Fruit fly (Drosophila melanogaster): ENCODE results near the gene Naa60.

The Naa60 gene

dm6 chr3L:9726707-9727106 is at the start of gene Naa60 (continued):
- TF ChIP-seq bbx (GFP tag; IDR thresholded peaks at IDR 0.05; ENCODE audit: partially characterized antibody), result peak; percentile 90
- peak; percentile 91 for TF ChIP-seq Scr (GFP tag; IDR thresholded peaks at IDR 0.05; ENCODE audit: partially characterized antibody)
- peak; percentile 63 for TF ChIP-seq YL-1 (GFP tag; optimal IDR thresholded peaks at IDR 0.05)
- TF ChIP-seq abd-A (tag; optimal IDR thresholded peaks at IDR 0.05), result no peak
- TF ChIP-seq hb (GFP tag; IDR thresholded peaks at IDR 0.05; ENCODE audit: partially characterized antibody), result peak; percentile 70; the same call in 2 of the 3 replicates
- TF ChIP-seq kah (GFP tag; optimal IDR thresholded peaks at IDR 0.05), result peak; percentile 94
- peak; percentile 70 for TF ChIP-seq MESR4 (GFP tag; optimal IDR thresholded peaks at IDR 0.05)
- TF ChIP-seq danr (GFP tag; IDR thresholded peaks at IDR 0.05), result no peak
- peak; percentile 93 for TF ChIP-seq Dll (GFP tag; IDR thresholded peaks at IDR 0.05; ENCODE audit: partially characterized antibody)
- peak; percentile 20 for TF ChIP-seq Fer1 (GFP tag; optimal IDR thresholded peaks at IDR 0.05)
- no peak for TF ChIP-seq tgo (GFP tag; IDR thresholded peaks at IDR 0.05)
- no peak for TF ChIP-seq CG3838 (GFP tag; optimal IDR thresholded peaks at IDR 0.05)
- TF ChIP-seq so (GFP tag; IDR thresholded peaks at IDR 0.05), result no peak
- TF ChIP-seq hbn (GFP tag; IDR thresholded peaks at IDR 0.05; ENCODE audit: partially characterized antibody), result peak; percentile 90
- TF ChIP-seq Lhr (GFP tag; optimal IDR thresholded peaks at IDR 0.05), result no peak
- TF ChIP-seq CG9932 (GFP tag; IDR thresholded peaks at IDR 0.05), result peak; percentile 51; the same call in 1 of the 2 replicates
- peak; percentile 85 for TF ChIP-seq MBD-R2 (GFP tag; IDR thresholded peaks at IDR 0.05)
- peak; percentile 36 for TF ChIP-seq zen (tag; optimal IDR thresholded peaks at IDR 0.05)
- TF ChIP-seq nmo (GFP tag; optimal IDR thresholded peaks at IDR 0.05), result peak; percentile 39
- peak; percentile 27 for TF ChIP-seq lilli (GFP tag; optimal IDR thresholded peaks at IDR 0.05)
- TF ChIP-seq Deaf1 (tag; optimal IDR thresholded peaks at IDR 0.05), result no peak
- peak; percentile 67; the same call in 1 of the 2 replicates for TF ChIP-seq nerfin-2 (GFP tag; IDR thresholded peaks at IDR 0.05; ENCODE audit: partially characterized antibody)
- TF ChIP-seq seq (GFP tag; IDR thresholded peaks at IDR 0.05), result no peak
- TF ChIP-seq CG12299 (tag; optimal IDR thresholded peaks at IDR 0.05), result no peak
- TF ChIP-seq dan (GFP tag; IDR thresholded peaks at IDR 0.05), result no peak
- peak; percentile 85 for TF ChIP-seq CG16813 (GFP tag; IDR thresholded peaks at IDR 0.05; ENCODE audit: partially characterized antibody)
- TF ChIP-seq CG12391 (tag; optimal IDR thresholded peaks at IDR 0.05), result peak; percentile 33
- peak; percentile 47 for TF ChIP-seq CG10267 (tag; optimal IDR thresholded peaks at IDR 0.05)
- no peak for TF ChIP-seq Rx (GFP tag; IDR thresholded peaks at IDR 0.05)
- TF ChIP-seq Optix (GFP tag; IDR thresholded peaks at IDR 0.05), result no peak
- no peak for TF ChIP-seq Dip2 (GFP tag; IDR thresholded peaks at IDR 0.05)
- TF ChIP-seq Dp (GFP tag; optimal IDR thresholded peaks at IDR 0.05), result peak; percentile 74
- TF ChIP-seq NC2α (GFP tag; optimal IDR thresholded peaks at IDR 0.05), result no peak
- no peak for TF ChIP-seq ATbp (GFP tag; optimal IDR thresholded peaks at IDR 0.05)
- peak; percentile 0 for TF ChIP-seq Ets97D (GFP tag; optimal IDR thresholded peaks at IDR 0.05)
- TF ChIP-seq sna (GFP tag; IDR thresholded peaks at IDR 0.05; ENCODE audit: partially characterized antibody), result peak; percentile 78
- TF ChIP-seq Sry-δ (GFP tag; optimal IDR thresholded peaks at IDR 0.05), result peak; percentile 85
- no peak for TF ChIP-seq nom (GFP tag; optimal IDR thresholded peaks at IDR 0.05)
- TF ChIP-seq CG4424 (GFP tag; optimal IDR thresholded peaks at IDR 0.05), result peak; percentile 5
- TF ChIP-seq CG2129 (GFP tag; IDR thresholded peaks at IDR 0.05; ENCODE audit: partially characterized antibody), result peak; percentile 74
- TF ChIP-seq insv (GFP tag; optimal IDR thresholded peaks at IDR 0.05), result peak in 1 of 2 experiments; percentile 94
- no peak for TF ChIP-seq CG8924 (tag; optimal IDR thresholded peaks at IDR 0.05)
- no peak for TF ChIP-seq prd (optimal IDR thresholded peaks at IDR 0.05)
- TF ChIP-seq prd (GFP tag; IDR thresholded peaks at IDR 0.05), result no peak
